Fruit fly (Drosophila melanogaster): ENCODE results near the gene okr.

okr gene

DNA sequence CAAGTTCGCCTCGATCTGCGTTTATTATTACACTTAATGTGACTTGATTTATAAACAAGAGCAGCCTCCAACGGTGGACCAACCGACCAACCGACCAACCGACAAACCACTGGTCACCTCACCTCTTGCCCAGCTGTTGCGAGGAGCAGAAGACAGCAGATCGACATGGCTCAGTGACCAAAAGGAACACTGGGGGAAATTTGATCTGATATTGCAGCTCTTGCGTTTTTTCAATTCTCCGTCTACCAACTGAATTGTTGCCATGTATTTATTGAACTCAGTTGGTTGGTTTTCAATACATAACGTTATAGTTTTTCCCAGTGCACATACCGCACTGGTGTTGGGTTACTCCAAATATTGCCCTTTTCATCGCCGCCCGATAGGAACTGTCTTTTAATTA, 12.0 kb upstream of the okr start (continued):
- peak; percentile 22 for TF ChIP-seq CG6854 (GFP tag; optimal IDR thresholded peaks at IDR 0.05)
- no peak for TF ChIP-seq CG8119 (GFP tag; IDR thresholded peaks at IDR 0.05)
- TF ChIP-seq esn (GFP tag; optimal IDR thresholded peaks at IDR 0.05): peak; percentile 76
- TF ChIP-seq CG16779 (tag; optimal IDR thresholded peaks at IDR 0.05): no peak
- peak; percentile 25 for TF ChIP-seq CG9139 (GFP tag; optimal IDR thresholded peaks at IDR 0.05)
- TF ChIP-seq CG1621 (tag; optimal IDR thresholded peaks at IDR 0.05): peak; percentile 15
- TF ChIP-seq Ets96B (tag; optimal IDR thresholded peaks at IDR 0.05): peak; percentile 48

DNA sequence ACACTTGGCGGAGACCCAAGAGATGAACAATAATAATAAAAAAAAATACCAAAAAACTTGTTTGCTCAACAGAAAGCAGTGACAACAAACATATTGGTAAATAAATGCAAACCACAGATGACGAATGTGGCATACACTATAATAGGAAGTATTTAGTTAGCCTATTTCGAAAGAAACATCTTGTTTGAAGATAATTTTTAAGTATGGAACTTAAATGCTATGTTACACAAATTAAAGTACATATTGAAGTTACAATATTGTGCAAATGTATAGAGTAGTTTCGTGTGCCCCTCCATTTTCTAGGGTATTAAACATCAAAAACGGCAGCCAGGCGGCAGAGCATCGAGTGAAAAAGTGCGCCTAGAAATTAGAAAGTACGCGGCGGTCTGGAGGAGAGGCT, 10.8 kb upstream of the okr start:
- TF ChIP-seq Hr4 (GFP tag; optimal IDR thresholded peaks at IDR 0.05) (peak; percentile 93), svp (GFP tag) (no peak), vri (GFP tag; optimal IDR thresholded peaks at IDR 0.05) (no peak), Ets21C (GFP tag; optimal IDR thresholded peaks at IDR 0.05) (no peak), eg (GFP tag; IDR thresholded peaks at IDR 0.05) (peak; percentile 83), Hr39 (GFP tag; optimal IDR thresholded peaks at IDR 0.05) (no peak), CG10631 (GFP tag; optimal IDR thresholded peaks at IDR 0.05) (no peak), Gug (GFP tag; IDR thresholded peaks at IDR 0.05) (peak; percentile 63), Eip93F (GFP tag; optimal IDR thresholded peaks at IDR 0.05) (no peak), lz (GFP tag; optimal IDR thresholded peaks at IDR 0.05) (no peak), ss (GFP tag; optimal IDR thresholded peaks at IDR 0.05) (no peak), CG31627 (GFP tag; optimal IDR thresholded peaks at IDR 0.05) (no peak), CG4318 (GFP tag; optimal IDR thresholded peaks at IDR 0.05) (peak; percentile 86), fd85E (GFP tag; optimal IDR thresholded peaks at IDR 0.05) (no peak), CG8119 (GFP tag; IDR thresholded peaks at IDR 0.05) (peak; percentile 93), pdm3 (GFP tag; optimal IDR thresholded peaks at IDR 0.05) (peak; percentile 47), CG6854 (GFP tag; optimal IDR thresholded peaks at IDR 0.05) (no peak), net (GFP tag; optimal IDR thresholded peaks at IDR 0.05) (peak; percentile 28), CG8632 (GFP tag; optimal IDR thresholded peaks at IDR 0.05) (no peak), Smox (GFP tag; optimal IDR thresholded peaks at IDR 0.05) (no peak), cyc (GFP tag; optimal IDR thresholded peaks at IDR 0.05) (no peak), Sox15 (GFP tag; optimal IDR thresholded peaks at IDR 0.05) (no peak), CG34406 (GFP tag; optimal IDR thresholded peaks at IDR 0.05) (peak; percentile 8), Met (GFP tag; optimal IDR thresholded peaks at IDR 0.05) (no peak), CG11902 (GFP tag; optimal IDR thresholded peaks at IDR 0.05) (no peak), salr (GFP tag; optimal IDR thresholded peaks at IDR 0.05) (peak in 1 of 2 experiments; percentile 60), CG11294 (GFP tag; IDR thresholded peaks at IDR 0.05) (peak; percentile 52; the same call in 1 of the 2 replicates), spab (GFP tag; optimal IDR thresholded peaks at IDR 0.05) (no peak), Eip75B (GFP tag; optimal IDR thresholded peaks at IDR 0.05) (peak; percentile 15), CG6808 (GFP tag; optimal IDR thresholded peaks at IDR 0.05) (no peak), CG1621 (tag; optimal IDR thresholded peaks at IDR 0.05) (no peak), esn (GFP tag; optimal IDR thresholded peaks at IDR 0.05) (no peak), CG6276 (GFP tag; optimal IDR thresholded peaks at IDR 0.05) (peak; percentile 85), dac (GFP tag; optimal IDR thresholded peaks at IDR 0.05) (peak; percentile 69), CG9139 (GFP tag; optimal IDR thresholded peaks at IDR 0.05) (no peak), Blimp-1 (GFP tag; optimal IDR thresholded peaks at IDR 0.05) (no peak), fkh (GFP tag; optimal IDR thresholded peaks at IDR 0.05) (peak; percentile 7), Eip78C (GFP tag) (peak; percentile 86), OdsH (GFP tag; optimal IDR thresholded peaks at IDR 0.05) (peak; percentile 49), CG15336 (GFP tag; IDR thresholded peaks at IDR 0.05) (peak; percentile 93), CG7368 (GFP tag; optimal IDR thresholded peaks at IDR 0.05) (peak; percentile 22), acj6 (GFP tag; optimal IDR thresholded peaks at IDR 0.05) (peak; percentile 24), Lpt (GFP tag; optimal IDR thresholded peaks at IDR 0.05) (peak; percentile 11), CG6792 (GFP tag; optimal IDR thresholded peaks at IDR 0.05) (no peak), CG10669 (GFP tag; optimal IDR thresholded peaks at IDR 0.05) (no peak), Sox14 (GFP tag; optimal IDR thresholded peaks at IDR 0.05) (peak; percentile 25), CG8319 (GFP tag; optimal IDR thresholded peaks at IDR 0.05) (no peak), Hr38 (GFP tag; optimal IDR thresholded peaks at IDR 0.05) (no peak), CG32006 (GFP tag; optimal IDR thresholded peaks at IDR 0.05) (peak; percentile 94)
